Fruit fly (Drosophila melanogaster): Measurements from ENCODE around the gene CG4884.

CG4884 gene

DNA sequence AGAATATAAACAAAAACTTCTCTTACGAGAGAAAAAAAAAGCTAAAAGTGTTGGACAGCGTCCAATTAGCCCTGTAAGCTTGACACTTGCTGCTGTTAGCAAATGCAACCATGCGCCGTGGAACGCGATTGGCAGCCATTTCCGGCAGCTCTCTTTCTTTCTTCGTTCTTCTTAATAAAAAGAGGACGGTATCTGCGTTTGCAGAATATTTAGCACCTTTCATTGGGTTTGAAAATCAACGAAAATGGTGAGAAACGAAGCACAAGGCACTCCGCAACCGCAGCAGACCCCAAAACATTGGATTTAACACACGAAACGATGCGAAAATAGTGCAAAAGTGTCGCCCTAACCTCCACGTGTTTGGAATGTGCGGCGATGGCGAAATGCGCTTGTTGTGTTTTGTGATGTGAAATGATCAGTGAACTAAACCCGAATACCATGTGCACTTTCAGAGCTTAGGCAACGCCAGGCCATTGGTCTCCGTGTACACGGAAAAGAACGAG lies 36.3 kb downstream of the CG4884 start, which contains the start of gene RpL4 (continued):
- TF ChIP-seq Dip3 (GFP tag; optimal IDR thresholded peaks at IDR 0.05) (peak; percentile 60), klu (GFP tag; IDR thresholded peaks at IDR 0.05) (no peak), sc (optimal IDR thresholded peaks at IDR 0.05) (no peak), sc (GFP tag; optimal IDR thresholded peaks at IDR 0.05) (peak; percentile 88), CG1603 (tag; optimal IDR thresholded peaks at IDR 0.05) (peak; percentile 79), CG15269 (tag; optimal IDR thresholded peaks at IDR 0.05) (peak; percentile 81), CG10959 (GFP tag; IDR thresholded peaks at IDR 0.05) (no peak; the same call in 1 of the 2 replicates), Pdp1 (GFP tag; optimal IDR thresholded peaks at IDR 0.05) (peak; percentile 61 to 62), ro (GFP tag; IDR thresholded peaks at IDR 0.05) (no peak), kni (GFP tag; optimal IDR thresholded peaks at IDR 0.05) (peak; percentile 58), Myb (GFP tag; optimal IDR thresholded peaks at IDR 0.05) (peak; percentile 43), CG33213 (GFP tag; optimal IDR thresholded peaks at IDR 0.05) (peak; percentile 98), CG1602 (GFP tag; optimal IDR thresholded peaks at IDR 0.05) (peak; percentile 39), ato (GFP tag; IDR thresholded peaks at IDR 0.05; ENCODE audit: partially characterized antibody) (no peak), ems (GFP tag; optimal IDR thresholded peaks at IDR 0.05) (peak; percentile 35), CG9215 (GFP tag; IDR thresholded peaks at IDR 0.05) (no peak), emc (GFP tag; optimal IDR thresholded peaks at IDR 0.05) (peak; percentile 66), CG2875 (GFP tag; optimal IDR thresholded peaks at IDR 0.05) (peak; percentile 88), crc (GFP tag; optimal IDR thresholded peaks at IDR 0.05) (peak; percentile 75), bbx (GFP tag; IDR thresholded peaks at IDR 0.05; ENCODE audit: partially characterized antibody) (peak; percentile 27; the same call in 1 of the 2 replicates), CG11398 (GFP tag; optimal IDR thresholded peaks at IDR 0.05) (peak; percentile 81), lilli (GFP tag; optimal IDR thresholded peaks at IDR 0.05) (peak; percentile 76), peb (GFP tag; IDR thresholded peaks at IDR 0.05) (no peak), Dll (GFP tag; IDR thresholded peaks at IDR 0.05; ENCODE audit: partially characterized antibody) (no peak), tin (GFP tag; optimal IDR thresholded peaks at IDR 0.05) (peak; percentile 67), vfl (GFP tag; optimal IDR thresholded peaks at IDR 0.05) (no peak), CkIIα-i1 (GFP tag; IDR thresholded peaks at IDR 0.05) (no peak), Ssrp (tag; optimal IDR thresholded peaks at IDR 0.05) (peak; percentile 40), hbn (GFP tag; IDR thresholded peaks at IDR 0.05; ENCODE audit: partially characterized antibody) (no peak), Tbp (GFP tag; optimal IDR thresholded peaks at IDR 0.05) (peak; percentile 6), Trl (optimal IDR thresholded peaks at IDR 0.05) (no peak), Trl (GFP tag; optimal IDR thresholded peaks at IDR 0.05) (peak; percentile 85), CG13894 (tag; optimal IDR thresholded peaks at IDR 0.05) (peak; percentile 71), lbe (GFP tag; optimal IDR thresholded peaks at IDR 0.05) (peak; percentile 51), run (tag; optimal IDR thresholded peaks at IDR 0.05) (peak; percentile 33), Awh (GFP tag; IDR thresholded peaks at IDR 0.05) (peak; percentile 84), sd (tag; optimal IDR thresholded peaks at IDR 0.05) (peak; percentile 83), Kr (GFP tag; optimal IDR thresholded peaks at IDR 0.05) (peak; percentile 57), br (optimal IDR thresholded peaks at IDR 0.05) (no peak), CG11247 (GFP tag; IDR thresholded peaks at IDR 0.05) (peak; percentile 85), slou (GFP tag; optimal IDR thresholded peaks at IDR 0.05) (peak; percentile 35), gro (GFP tag; optimal IDR thresholded peaks at IDR 0.05) (peak; percentile 82), CG18262 (tag; optimal IDR thresholded peaks at IDR 0.05) (peak; percentile 64), ash1 (GFP tag; optimal IDR thresholded peaks at IDR 0.05) (peak; percentile 64), nmo (GFP tag; optimal IDR thresholded peaks at IDR 0.05) (peak; percentile 71), Lhr (GFP tag; optimal IDR thresholded peaks at IDR 0.05) (peak; percentile 89), dmrt99B (tag; optimal IDR thresholded peaks at IDR 0.05) (peak; percentile 64), jing (GFP tag; optimal IDR thresholded peaks at IDR 0.05) (no peak), vvl (GFP tag; IDR thresholded peaks at IDR 0.05) (peak; percentile 90), ERR (GFP tag; optimal IDR thresholded peaks at IDR 0.05) (no peak), ap (GFP tag; IDR thresholded peaks at IDR 0.05) (peak; percentile 76), CG31224 (GFP tag; IDR thresholded peaks at IDR 0.05) (peak; percentile 60)
